Fruit fly (Drosophila melanogaster) whole organism, embryonic: ENCODE data around the gene Lsp1alpha.
A peak's percentile ranks its signal among the peaks of the same experiment; 100 is the strongest.

ENCODE experiments used
- Asciz ChIP-seq: fragments of 200-800 bp; sonication (Bioruptor generic); optimal IDR thresholded peaks from 2 replicates; lab custom pipeline; 2017; ENCODE audit warnings: missing biosample characterization, mild to moderate bottlenecking, missing genetic modification characterization, missing genetic modification reagents
- CG10366 ChIP-seq: fragments of 200-800 bp; sonication (Bioruptor generic); IDR thresholded peaks from 2 replicates; pipeline ENCODE4 v1.3.6; 2022; ENCODE audit warnings: missing biosample characterization, missing genetic modification characterization
- CG10543 ChIP-seq: fragments of 200-800 bp; sonication (Bioruptor generic); optimal IDR thresholded peaks from 3 replicates; lab custom pipeline; 2017; ENCODE audit warnings: missing biosample characterization, mild to moderate bottlenecking, missing genetic modification characterization, moderate library complexity
- CG11695 ChIP-seq: fragments of 200-800 bp; sonication (Bioruptor generic); IDR thresholded peaks from 3 replicates; pipeline ENCODE4 v1.3.6; 2022; ENCODE audit warnings: missing biosample characterization, missing genetic modification characterization
- CG12219 ChIP-seq: fragments of 200-800 bp; sonication (Bioruptor generic); optimal IDR thresholded peaks from 3 replicates; lab custom pipeline; 2018; ENCODE audit warnings: missing biosample characterization, mild to moderate bottlenecking, missing genetic modification characterization
- CG12659 ChIP-seq: fragments of 200-800 bp; sonication (Bioruptor generic); optimal IDR thresholded peaks from 3 replicates; lab custom pipeline; 2017; ENCODE audit warnings: mild to moderate bottlenecking, missing biosample characterization, missing genetic modification reagents, missing genetic modification characterization
- CG13624 ChIP-seq: fragments of 200-800 bp; sonication (Bioruptor generic); optimal IDR thresholded peaks from 2 replicates; lab custom pipeline; 2016; ENCODE audit warnings: missing biosample characterization, missing genetic modification characterization
- CG14441 ChIP-seq: fragments of 200-800 bp; sonication (Bioruptor generic); IDR thresholded peaks from 2 replicates; pipeline ENCODE4 v1.3.6; 2022; ENCODE audit warnings: missing biosample characterization, missing genetic modification characterization
- CG1603 ChIP-seq: fragments of 200-800 bp; sonication (Bioruptor generic); optimal IDR thresholded peaks from 2 replicates; lab custom pipeline; 2019; ENCODE audit warnings: missing biosample characterization, mild to moderate bottlenecking, missing genetic modification characterization, moderate library complexity
- CG17328 ChIP-seq: fragments of 200-800 bp; sonication (Bioruptor generic); IDR thresholded peaks from 2 replicates; pipeline ENCODE4 v1.3.6; 2022; ENCODE audit warnings: missing biosample characterization, missing genetic modification characterization
- CG1792 ChIP-seq: fragments of 200-800 bp; sonication (Bioruptor generic); optimal IDR thresholded peaks from 2 replicates; lab custom pipeline; 2016; ENCODE audit warnings: missing biosample characterization, missing genetic modification characterization
- CG18262 ChIP-seq: fragments of 200-800 bp; optimal IDR thresholded peaks from 3 replicates; lab custom pipeline; 2019; ENCODE audit warnings: missing biosample characterization, mild to moderate bottlenecking, missing genetic modification characterization, moderate library complexity
- CG2120 ChIP-seq: fragments of 200-800 bp; sonication (Bioruptor generic); optimal IDR thresholded peaks from 3 replicates; lab custom pipeline; 2016; ENCODE audit warnings: missing biosample characterization, missing genetic modification characterization
- CG2129 ChIP-seq: fragments of 200-800 bp; sonication (Bioruptor generic); IDR thresholded peaks from 2 replicates; pipeline ENCODE4 v1.3.6; 2022; ENCODE audit warnings: missing biosample characterization, missing genetic modification characterization; ENCODE audit not compliant: partially characterized antibody
- CG30431 ChIP-seq: fragments of 200-800 bp; sonication (Bioruptor generic); optimal IDR thresholded peaks from 2 replicates; lab custom pipeline; 2017; ENCODE audit warnings: missing biosample characterization, missing genetic modification characterization
- CG3065 ChIP-seq: fragments of 200-800 bp; sonication (Bioruptor generic); optimal IDR thresholded peaks from 2 replicates; lab custom pipeline; 2016; ENCODE audit warnings: missing biosample characterization, missing genetic modification characterization
- CG31224 ChIP-seq: fragments of 200-800 bp; sonication (Bioruptor generic); IDR thresholded peaks from 2 replicates; pipeline ENCODE4 v1.3.6; 2022; ENCODE audit warnings: missing biosample characterization, missing genetic modification characterization
- CG3281 ChIP-seq: fragments of 200-800 bp; sonication (Bioruptor generic); optimal IDR thresholded peaks from 3 replicates; lab custom pipeline; 2017; ENCODE audit warnings: missing biosample characterization, mild to moderate bottlenecking, missing genetic modification characterization
- CG34376 ChIP-seq: fragments of 200-800 bp; sonication (Bioruptor generic); optimal IDR thresholded peaks from 2 replicates; lab custom pipeline; 2018; ENCODE audit warnings: missing biosample characterization, mild to moderate bottlenecking, missing genetic modification characterization
- CG4424 ChIP-seq: fragments of 200-800 bp; sonication (Bioruptor generic); optimal IDR thresholded peaks from 3 replicates; lab custom pipeline; 2016; ENCODE audit warnings: missing biosample characterization, missing genetic modification characterization
- CG4730 ChIP-seq: fragments of 200-800 bp; sonication (Bioruptor generic); IDR thresholded peaks from 2 replicates; pipeline ENCODE4 v1.3.6; 2022; ENCODE audit warnings: missing biosample characterization, missing genetic modification characterization
- CG4820 ChIP-seq: fragments of 200-800 bp; sonication (Bioruptor generic); optimal IDR thresholded peaks from 3 replicates; lab custom pipeline; 2016; ENCODE audit warnings: missing biosample characterization, missing genetic modification characterization
- CG7372 ChIP-seq: fragments of 200-800 bp; sonication (Bioruptor generic); IDR thresholded peaks from 2 replicates; pipeline ENCODE4 v1.3.6; 2022; ENCODE audit warnings: missing biosample characterization, missing genetic modification characterization
- CHES-1-like ChIP-seq: fragments of 200-800 bp; sonication (Bioruptor generic); optimal IDR thresholded peaks from 2 replicates; lab custom pipeline; 2016; ENCODE audit warnings: missing biosample characterization, missing genetic modification characterization
- Dip2 ChIP-seq: fragments of 200-800 bp; sonication (Bioruptor generic); IDR thresholded peaks from 2 replicates; pipeline ENCODE4 v1.3.6; 2022; ENCODE audit warnings: missing biosample characterization, missing genetic modification characterization
- Doc2 ChIP-seq: fragments of 200-800 bp; sonication (Bioruptor generic); IDR thresholded peaks from 2 replicates; pipeline ENCODE4 v1.3.6; 2022; ENCODE audit warnings: missing biosample characterization, missing genetic modification characterization
- E2f1 ChIP-seq: fragments of 200-800 bp; sonication (Bioruptor generic); IDR thresholded peaks from 2 replicates; pipeline ENCODE4 v1.3.6; 2022; ENCODE audit warnings: missing biosample characterization, missing genetic modification characterization
- Ets97D ChIP-seq: fragments of 200-800 bp; sonication (Bioruptor generic); optimal IDR thresholded peaks from 3 replicates; lab custom pipeline; 2016; ENCODE audit warnings: missing biosample characterization, missing genetic modification characterization
- HmgD ChIP-seq: fragments of 200-800 bp; sonication (Bioruptor generic); optimal IDR thresholded peaks from 3 replicates; lab custom pipeline; 2016; ENCODE audit warnings: missing biosample characterization, missing genetic modification characterization
- Lhr ChIP-seq: fragments of 200-800 bp; sonication (Bioruptor generic); optimal IDR thresholded peaks from 3 replicates; lab custom pipeline; 2017; ENCODE audit warnings: mild to moderate bottlenecking, missing biosample characterization, missing genetic modification reagents, missing genetic modification characterization
- Mrtf ChIP-seq: fragments of 200-800 bp; sonication (Bioruptor generic); IDR thresholded peaks from 3 replicates; pipeline ENCODE4 v1.3.6; 2022; ENCODE audit warnings: missing biosample characterization, missing genetic modification characterization
- Ssrp ChIP-seq: fragments of 200-800 bp; sonication (Bioruptor generic); optimal IDR thresholded peaks from 2 replicates; lab custom pipeline; 2018; ENCODE audit warnings: missing biosample characterization, mild to moderate bottlenecking, missing genetic modification characterization, moderate library complexity
- Trl ChIP-seq, 3 experiments: fragments of >200 bp in 2 of 3; fragments of 200-800 bp in 1 of 3; sonication (Bioruptor generic) in 1 of 3; optimal IDR thresholded peaks; 2 replicates in 1 of 3; 3 replicates in 2 of 3; lab custom pipeline; 2016 to 2017; ENCODE audit warnings: missing biosample characterization in 1 of 3, missing genetic modification characterization in 1 of 3
- Usf ChIP-seq: fragments of 200-800 bp; sonication (Bioruptor generic); optimal IDR thresholded peaks from 2 replicates; lab custom pipeline; 2017; ENCODE audit warnings: missing genotype, missing biosample characterization, missing genetic modification characterization
- ab ChIP-seq: fragments of 200-800 bp; sonication (Bioruptor generic); optimal IDR thresholded peaks from 2 replicates; lab custom pipeline; 2016; ENCODE audit warnings: missing biosample characterization, missing genetic modification characterization
- bowl ChIP-seq: fragments of 200-800 bp; sonication (Bioruptor generic); IDR thresholded peaks from 2 replicates; pipeline ENCODE4 v1.3.6; 2022; ENCODE audit warnings: missing biosample characterization, missing genetic modification characterization
- fd64A ChIP-seq: fragments of 200-800 bp; sonication (Bioruptor generic); optimal IDR thresholded peaks from 3 replicates; lab custom pipeline; 2018; ENCODE audit warnings: missing biosample characterization, mild to moderate bottlenecking, missing genetic modification characterization
- gcm ChIP-seq: fragments of 200-800 bp; sonication (Bioruptor generic); optimal IDR thresholded peaks from 2 replicates; lab custom pipeline; 2019; ENCODE audit warnings: missing biosample characterization, mild to moderate bottlenecking, missing genetic modification characterization, moderate library complexity
- h ChIP-seq: fragments of >200 bp; optimal IDR thresholded peaks from 2 replicates; lab custom pipeline; 2017
- klu ChIP-seq: fragments of 200-800 bp; sonication (Bioruptor generic); IDR thresholded peaks from 2 replicates; pipeline ENCODE4 v1.3.6; 2022; ENCODE audit warnings: missing biosample characterization, missing genetic modification characterization
- luna ChIP-seq: fragments of 200-800 bp; sonication (Bioruptor generic); optimal IDR thresholded peaks from 2 replicates; lab custom pipeline; 2016; ENCODE audit warnings: missing biosample characterization, missing genetic modification characterization
- nerfin-2 ChIP-seq: fragments of 200-800 bp; sonication (Bioruptor generic); IDR thresholded peaks from 2 replicates; pipeline ENCODE4 v1.3.6; 2022; ENCODE audit warnings: missing biosample characterization, missing genetic modification characterization; ENCODE audit not compliant: partially characterized antibody
- pnt ChIP-seq: fragments of 200-800 bp; sonication (Bioruptor generic); optimal IDR thresholded peaks from 3 replicates; lab custom pipeline; 2016; ENCODE audit warnings: missing biosample characterization, missing genetic modification characterization
- pros ChIP-seq: fragments of 200-800 bp; sonication (Bioruptor generic); optimal IDR thresholded peaks from 3 replicates; lab custom pipeline; 2019; ENCODE audit warnings: missing biosample characterization, mild to moderate bottlenecking, missing genetic modification characterization, moderate library complexity
- ranshi ChIP-seq: fragments of 200-800 bp; sonication (Bioruptor generic); IDR thresholded peaks from 2 replicates; pipeline ENCODE4 v1.3.6; 2022; ENCODE audit warnings: missing biosample characterization, missing genetic modification characterization
- scrt ChIP-seq: fragments of 200-800 bp; sonication (Bioruptor generic); optimal IDR thresholded peaks from 2 replicates; lab custom pipeline; 2018; ENCODE audit warnings: missing biosample characterization, mild to moderate bottlenecking, missing genetic modification characterization, moderate library complexity
- slbo ChIP-seq: fragments of 200-800 bp; sonication (Bioruptor generic); IDR thresholded peaks from 2 replicates; pipeline ENCODE4 v1.3.6; 2022; ENCODE audit warnings: missing biosample characterization, missing genetic modification characterization
- sob ChIP-seq: fragments of 200-800 bp; sonication (Bioruptor generic); IDR thresholded peaks from 2 replicates; pipeline ENCODE4 v1.3.6; 2022; ENCODE audit warnings: missing biosample characterization, missing genetic modification characterization
- vvl ChIP-seq: fragments of 200-800 bp; sonication (Bioruptor generic); IDR thresholded peaks from 2 replicates; pipeline ENCODE4 v1.3.6; 2022; ENCODE audit warnings: missing biosample characterization, missing genetic modification characterization
- zf30C ChIP-seq: fragments of 200-800 bp; sonication (Bioruptor generic); optimal IDR thresholded peaks from 3 replicates; lab custom pipeline; 2018; ENCODE audit warnings: missing biosample characterization, mild to moderate bottlenecking, missing genetic modification characterization
- zfh1 ChIP-seq: fragments of 200-800 bp; sonication (Bioruptor generic); IDR thresholded peaks from 3 replicates; pipeline ENCODE4 v1.3.6; 2022; ENCODE audit warnings: missing biosample characterization, missing genetic modification characterization

Gene Lsp1alpha

dm6 chrX:12472244-12472736, 17.8 kb upstream of the Lsp1alpha start (continued):
- peak; percentile 93 for TF ChIP-seq CG2120 (GFP tag; lab: Kevin White, UChicago)
- peak; percentile 66 for TF ChIP-seq Doc2
- TF ChIP-seq Dip2 (GFP tag; lab: Robert Waterston, UW): peak; percentile 60
- TF ChIP-seq slbo: peak; percentile 97
- TF ChIP-seq Lhr (GFP tag; lab: Kevin White, UChicago): peak; percentile 60
- peak; percentile 89; the same call in 2 of the 3 replicates for TF ChIP-seq Mrtf (GFP tag; lab: Robert Waterston, UW)
- peak; percentile 91 for TF ChIP-seq CG4424
- peak; percentile 94 for TF ChIP-seq CG4730 (GFP tag; lab: Robert Waterston, UW)
- TF ChIP-seq h (lab: Kevin White, UChicago): no peak
- TF ChIP-seq Ets97D: peak; percentile 40
- TF ChIP-seq HmgD (GFP tag; lab: Kevin White, UChicago): no peak
- TF ChIP-seq nerfin-2: no peak
- TF ChIP-seq Asciz: peak; percentile 88
- peak; percentile 93 for TF ChIP-seq CG31224
- TF ChIP-seq CG1603: peak; percentile 86
- TF ChIP-seq CG2129 (GFP tag; lab: Robert Waterston, UW): no peak
- peak; percentile 97 for TF ChIP-seq vvl (GFP tag; lab: Robert Waterston, UW)
- TF ChIP-seq CG3281 (GFP tag; lab: Kevin White, UChicago): peak; percentile 96
- peak; percentile 95 for TF ChIP-seq CG10366 (GFP tag; lab: Robert Waterston, UW)
- TF ChIP-seq CG7372 (GFP tag; lab: Robert Waterston, UW): peak; percentile 95
- peak; percentile 70 for TF ChIP-seq CG3065 (GFP tag; lab: Kevin White, UChicago)
- no peak for TF ChIP-seq CHES-1-like (GFP tag; lab: Kevin White, UChicago)
- TF ChIP-seq ab (GFP tag; lab: Kevin White, UChicago): peak; percentile 37
- peak; percentile 97 for TF ChIP-seq sob (GFP tag; lab: Robert Waterston, UW)
- TF ChIP-seq CG10543 (GFP tag; lab: Kevin White, UChicago): peak; percentile 95
- TF ChIP-seq CG14441 (GFP tag; lab: Robert Waterston, UW): peak; percentile 95
- peak; percentile 92 for TF ChIP-seq CG34376 (GFP tag; lab: Kevin White, UChicago)
- no peak for TF ChIP-seq pros (GFP tag; lab: Kevin White, UChicago)
- peak; percentile 84 for TF ChIP-seq Usf (GFP tag; lab: Kevin White, UChicago)
- peak; percentile 12 for TF ChIP-seq CG1792 (GFP tag; lab: Kevin White, UChicago)
- peak; percentile 90 for TF ChIP-seq CG12219 (GFP tag; lab: Kevin White, UChicago)
- TF ChIP-seq klu (GFP tag; lab: Robert Waterston, UW): peak; percentile 94
- peak; percentile 93 for TF ChIP-seq CG17328 (GFP tag; lab: Robert Waterston, UW)
- peak; percentile 60 for TF ChIP-seq CG13624 (GFP tag; lab: Kevin White, UChicago)
- peak; percentile 88 for TF ChIP-seq zf30C (GFP tag; lab: Kevin White, UChicago)
- TF ChIP-seq CG30431 (GFP tag; lab: Kevin White, UChicago): peak; percentile 75
- TF ChIP-seq CG4820 (GFP tag; lab: Kevin White, UChicago): peak; percentile 90
- peak; percentile 89 for TF ChIP-seq Ssrp (tag; lab: Kevin White, UChicago)
- TF ChIP-seq bowl: peak; percentile 88
- TF ChIP-seq luna: peak; percentile 23
- peak; percentile 90 for TF ChIP-seq gcm (GFP tag; lab: Kevin White, UChicago)
- peak; percentile 94 for TF ChIP-seq E2f1 (GFP tag; lab: Robert Waterston, UW)
- peak; percentile 73 for TF ChIP-seq fd64A (GFP tag; lab: Kevin White, UChicago)
- peak; percentile 93 for TF ChIP-seq CG18262
- TF ChIP-seq pnt (GFP tag; lab: Kevin White, UChicago): peak; percentile 63
- TF ChIP-seq Trl (optimal IDR thresholded peaks at IDR 0.05; lab: Kevin White, UChicago): peak; percentile 45 to 53
- peak; percentile 29 for TF ChIP-seq Trl (GFP tag; optimal IDR thresholded peaks at IDR 0.05; lab: Kevin White, UChicago)
- TF ChIP-seq scrt (GFP tag; lab: Kevin White, UChicago): peak; percentile 93
- peak; percentile 94 for TF ChIP-seq zfh1 (GFP tag; lab: Robert Waterston, UW)
- peak; percentile 95 for TF ChIP-seq CG11695 (GFP tag; lab: Robert Waterston, UW)
- peak; percentile 97 for TF ChIP-seq CG12659
- TF ChIP-seq ranshi (GFP tag; lab: Robert Waterston, UW): peak; percentile 96
